Worm (Caenorhabditis elegans) whole organism, L1 larva: Measurements from ENCODE around the gene W06D11.1.

Source experiments
- ceh-82 ChIP-seq, 3 experiments: fragments of 150-350 bp in 1 of 3; sonication (generic microtip) in 2 of 3; optimal IDR thresholded peaks; 2 replicates each; lab custom pipeline; 2014 to 2017; ENCODE audit warnings: missing biosample characterization in 3 of 3, missing genetic modification characterization in 3 of 3
- fos-1 ChIP-seq: fragments of 150-350 bp; optimal IDR thresholded peaks from 2 replicates; lab custom pipeline; 2014; ENCODE audit warnings: missing biosample characterization, missing genetic modification characterization
- grh-1 ChIP-seq: fragments of 200-800 bp; sonication (Bioruptor generic); IDR thresholded peaks from 2 replicates; pipeline ENCODE4 v1.3.6; 2022; ENCODE audit warnings: missing genetic modification reagents, missing genetic modification characterization, missing compliant biosample characterization
- jun-1 ChIP-seq: fragments of 150-350 bp; optimal IDR thresholded peaks from 2 replicates; lab custom pipeline; 2014; ENCODE audit warnings: missing biosample characterization, missing genetic modification reagents, missing genetic modification characterization
- nhr-19 ChIP-seq: fragments of 200-800 bp; sonication (Bioruptor generic); conservative IDR thresholded peaks from 2 replicates; pipeline ENCODE4 v1.3.6; 2022; ENCODE audit warnings: missing genetic modification characterization, missing compliant biosample characterization
- nhr-20 ChIP-seq: sonication (generic microtip); optimal IDR thresholded peaks from 2 replicates; lab custom pipeline; 2016; ENCODE audit warnings: mild to moderate bottlenecking, missing genetic modification characterization, missing compliant biosample characterization
- nhr-237 ChIP-seq: fragments of 150-350 bp; optimal IDR thresholded peaks from 2 replicates; lab custom pipeline; 2014; ENCODE audit warnings: missing biosample characterization, missing genetic modification characterization
- nhr-90 ChIP-seq: sonication (generic microtip); optimal IDR thresholded peaks from 2 replicates; lab custom pipeline; 2016; ENCODE audit warnings: mild to moderate bottlenecking, missing genetic modification characterization, missing compliant biosample characterization; ENCODE audit not compliant: poor library complexity
- pqm-1 ChIP-seq: sonication (generic microtip); optimal IDR thresholded peaks from 3 replicates; lab custom pipeline; 2017; ENCODE audit warnings: missing biosample characterization, missing genetic modification characterization
- skn-1 ChIP-seq: fragments of 150-350 bp; optimal IDR thresholded peaks from 2 replicates; lab custom pipeline; 2014; ENCODE audit warnings: missing biosample characterization, missing genetic modification characterization
- tbx-2 ChIP-seq: sonication (generic microtip); optimal IDR thresholded peaks from 2 replicates; lab custom pipeline; 2016; ENCODE audit warnings: missing genetic modification characterization, missing compliant biosample characterization
- unc-62 ChIP-seq: fragments of 150-350 bp; optimal IDR thresholded peaks from 2 replicates; lab custom pipeline; 2014; ENCODE audit warnings: missing biosample characterization, missing genetic modification reagents, missing genetic modification characterization
- zag-1 ChIP-seq: fragments of 150-350 bp; optimal IDR thresholded peaks from 2 replicates; lab custom pipeline; 2014; ENCODE audit warnings: missing biosample characterization, missing genetic modification characterization
- ztf-4 ChIP-seq: fragments of 150-350 bp; optimal IDR thresholded peaks from 2 replicates; lab custom pipeline; 2014; ENCODE audit warnings: missing biosample characterization, missing genetic modification characterization

- TF ChIP-seq jun-1 (no peak), unc-62 (GFP tag; lab: Kevin White, UChicago) (no peak), nhr-19 (GFP tag; lab: Robert Waterston, UW) (0 out of 2 replicates have a peak, but pooled peaks have one; percentile 10), nhr-237 (tag; lab: Kevin White, UChicago) (no peak), grh-1 (GFP tag; lab: Robert Waterston, UW) (no peak), skn-1 (tag; lab: Kevin White, UChicago) (no peak), ceh-82 (tag; optimal IDR thresholded peaks at IDR 0.05; lab: Kevin White, UChicago) (no peak), pqm-1 (tag; lab: Kevin White, UChicago) (no peak), tbx-2 (tag; lab: Kevin White, UChicago) (no peak), ztf-4 (tag; lab: Kevin White, UChicago) (no peak), zag-1 (tag; lab: Kevin White, UChicago) (no peak), nhr-20 (peak; percentile 29), nhr-90 (tag; lab: Kevin White, UChicago) (peak; percentile 33), fos-1 (tag; lab: Kevin White, UChicago) (no peak)
These were observed 43.6 kb downstream of the W06D11.1 start, which contains the start of gene srd-44 for ce11 chrX:12337846-12338490.
